Fruit fly (Drosophila melanogaster) whole organism, wandering third instar larva: ENCODE data around the gene CG18081.

Source experiments
- Abd-B ChIP-seq: fragments of >200 bp; optimal IDR thresholded peaks from 2 replicates; lab custom pipeline; 2017; ENCODE audit warnings: missing biosample characterization, missing genetic modification characterization
- CG32264 ChIP-seq: fragments of 200-800 bp; sonication (Bioruptor generic); optimal IDR thresholded peaks from 2 replicates; lab custom pipeline; 2016; ENCODE audit warnings: missing biosample characterization, missing genetic modification characterization
- CG9705 ChIP-seq: fragments of 200-800 bp; sonication (Bioruptor generic); optimal IDR thresholded peaks from 2 replicates; lab custom pipeline; 2018; ENCODE audit warnings: missing biosample characterization, mild to moderate bottlenecking, missing genetic modification characterization
- Dfd ChIP-seq: fragments of >200 bp; optimal IDR thresholded peaks from 2 replicates; lab custom pipeline; 2017; ENCODE audit warnings: missing biosample characterization, missing genetic modification characterization
- Dif ChIP-seq: fragments of 200-275, 200-300 bp; sonication (Bioruptor generic); optimal IDR thresholded peaks from 2 replicates; lab custom pipeline; 2018; ENCODE audit warnings: missing biosample characterization, missing genetic modification characterization; ENCODE audit not compliant: partially characterized antibody
- HLH106 ChIP-seq: fragments of 200-800 bp; optimal IDR thresholded peaks from 3 replicates; lab custom pipeline; 2019; ENCODE audit warnings: missing biosample characterization, mild to moderate bottlenecking, missing genetic modification characterization, moderate library complexity
- Hnf4 ChIP-seq: fragments of 200-800 bp; sonication (Bioruptor generic); optimal IDR thresholded peaks from 2 replicates; lab custom pipeline; 2016; ENCODE audit warnings: missing biosample characterization, mild to moderate bottlenecking, missing genetic modification characterization
- Hr78 ChIP-seq: fragments of >200 bp; optimal IDR thresholded peaks from 2 replicates; lab custom pipeline; 2017; ENCODE audit warnings: missing biosample characterization, missing genetic modification characterization
- Jra ChIP-seq: sonication (Bioruptor generic); optimal IDR thresholded peaks from 2 replicates; lab custom pipeline; 2016; ENCODE audit warnings: missing biosample characterization, missing genetic modification characterization
- Mio ChIP-seq: sonication (Bioruptor generic); optimal IDR thresholded peaks from 2 replicates; lab custom pipeline; 2016; ENCODE audit warnings: missing biosample characterization, missing genetic modification characterization
- Myc ChIP-seq: fragments of >200 bp; optimal IDR thresholded peaks from 2 replicates; lab custom pipeline; 2017
- N ChIP-seq: fragments of >200 bp; optimal IDR thresholded peaks from 2 replicates; lab custom pipeline; 2018; ENCODE audit warnings: missing biosample characterization, missing external identifiers, missing genetic modification characterization
- OdsH ChIP-seq: fragments of 200-800 bp; sonication (Bioruptor generic); optimal IDR thresholded peaks from 2 replicates; lab custom pipeline; 2016; ENCODE audit warnings: missing biosample characterization, mild to moderate bottlenecking, missing genetic modification characterization
- Rel ChIP-seq, 2 experiments: fragments of 200-800 bp; sonication (Bioruptor generic) in 1 of 2; optimal IDR thresholded peaks; 2 replicates in 1 of 2; 3 replicates in 1 of 2; lab custom pipeline; 2016 to 2019; ENCODE audit warnings: mild to moderate bottlenecking in 2 of 2, missing biosample characterization in 2 of 2, missing genetic modification characterization in 2 of 2, moderate library complexity in 1 of 2
- Sp1 ChIP-seq: fragments of 200-800 bp; sonication (Bioruptor generic); optimal IDR thresholded peaks from 3 replicates; lab custom pipeline; 2019; ENCODE audit warnings: missing biosample characterization, mild to moderate bottlenecking, missing genetic modification characterization, moderate library complexity
- Vsx2 ChIP-seq: fragments of 200-300, 225-300 bp; sonication (Bioruptor generic); optimal IDR thresholded peaks from 2 replicates; lab custom pipeline; 2018; ENCODE audit warnings: missing biosample characterization, missing genetic modification characterization; ENCODE audit not compliant: partially characterized antibody
- br ChIP-seq: fragments of 200-800 bp; sonication (Bioruptor generic); optimal IDR thresholded peaks from 2 replicates; lab custom pipeline; 2016; ENCODE audit warnings: missing biosample characterization, missing genetic modification characterization
- brk ChIP-seq: fragments of 200-800 bp; sonication (Bioruptor generic); optimal IDR thresholded peaks from 2 replicates; lab custom pipeline; 2016; ENCODE audit warnings: missing biosample characterization, mild to moderate bottlenecking, missing genetic modification characterization
- dl ChIP-seq, 2 experiments: fragments of 175-275, 200-275 bp in 1 of 2; fragments of 200-275 bp in 1 of 2; sonication (Bioruptor generic); optimal IDR thresholded peaks; lab custom pipeline; 2018; ENCODE audit warnings: mild to moderate bottlenecking in 2 of 2, missing biosample characterization in 2 of 2, missing genetic modification characterization in 2 of 2, moderate library complexity in 2 of 2; ENCODE audit not compliant: partially characterized antibody in 2 of 2, insufficient read depth in 1 of 2
- dmrt93B ChIP-seq: fragments of 200-800 bp; sonication (Bioruptor generic); optimal IDR thresholded peaks from 2 replicates; lab custom pipeline; 2018; ENCODE audit warnings: missing biosample characterization, mild to moderate bottlenecking, missing genetic modification characterization
- dsf ChIP-seq: sonication (Bioruptor generic); optimal IDR thresholded peaks from 2 replicates; lab custom pipeline; 2016; ENCODE audit warnings: missing biosample characterization, missing genetic modification characterization, borderline replicate concordance
- ey ChIP-seq: fragments of 200-800 bp; sonication (Bioruptor generic); optimal IDR thresholded peaks from 2 replicates; lab custom pipeline; 2016; ENCODE audit warnings: missing biosample characterization, missing genetic modification characterization
- fru ChIP-seq: fragments of 200-800 bp; sonication (Bioruptor generic); optimal IDR thresholded peaks from 3 replicates; lab custom pipeline; 2016; ENCODE audit warnings: missing biosample characterization, mild to moderate bottlenecking, missing genetic modification characterization
- h ChIP-seq: fragments of 200-800 bp; sonication (Bioruptor generic); optimal IDR thresholded peaks from 3 replicates; lab custom pipeline; 2016; ENCODE audit warnings: missing biosample characterization, mild to moderate bottlenecking, missing genetic modification characterization
- jim ChIP-seq: fragments of 175-275, 200-325 bp; sonication (Bioruptor generic); optimal IDR thresholded peaks from 2 replicates; lab custom pipeline; 2016; ENCODE audit warnings: missing biosample characterization, mild to moderate bottlenecking, missing genetic modification characterization
- pan ChIP-seq: fragments of >200 bp; optimal IDR thresholded peaks from 2 replicates; lab custom pipeline; 2017
- psq ChIP-seq: fragments of 200-800 bp; sonication (Bioruptor generic); optimal IDR thresholded peaks from 3 replicates; lab custom pipeline; 2017; ENCODE audit warnings: missing biosample characterization, mild to moderate bottlenecking, missing genetic modification characterization, moderate library complexity
- rgr ChIP-seq: fragments of 200-800 bp; sonication (Bioruptor generic); optimal IDR thresholded peaks from 3 replicates; lab custom pipeline; 2016; ENCODE audit warnings: missing biosample characterization, mild to moderate bottlenecking, missing genetic modification characterization
- sage ChIP-seq: fragments of 200-800 bp; sonication (Bioruptor generic); optimal IDR thresholded peaks from 2 replicates; lab custom pipeline; 2016; ENCODE audit warnings: missing biosample characterization, mild to moderate bottlenecking, missing genetic modification characterization
- tai ChIP-seq: sonication (Bioruptor generic); optimal IDR thresholded peaks from 2 replicates; lab custom pipeline; 2016; ENCODE audit warnings: missing biosample characterization, missing genetic modification characterization
- usp ChIP-seq: fragments of >200 bp; optimal IDR thresholded peaks from 2 replicates; lab custom pipeline; 2017; ENCODE audit warnings: missing biosample characterization, missing genetic modification characterization
- woc ChIP-seq: sonication (Bioruptor generic); optimal IDR thresholded peaks from 2 replicates; lab custom pipeline; 2016; ENCODE audit warnings: missing biosample characterization, mild to moderate bottlenecking, missing genetic modification characterization

CG18081 gene

DNA sequence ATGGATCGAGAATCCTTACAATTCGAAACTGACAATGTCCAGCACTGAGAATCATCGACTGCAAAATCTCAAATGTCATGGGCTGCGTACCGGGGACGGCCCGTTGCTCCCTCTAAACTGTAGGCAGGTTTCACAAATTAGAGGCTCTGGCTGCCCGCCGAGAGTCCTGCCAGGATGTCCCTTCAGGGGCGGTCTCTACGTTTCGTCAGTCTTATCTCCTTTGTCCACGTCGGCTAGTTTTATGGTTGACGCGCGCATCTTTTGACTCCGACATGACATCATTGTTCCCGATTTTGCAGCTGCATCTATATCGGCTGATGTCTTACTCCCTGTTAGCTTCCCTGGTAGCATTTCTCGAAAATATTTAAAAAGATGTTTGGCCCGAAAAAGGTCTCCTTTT is 33.1 kb downstream of the CG18081 start:
- TF ChIP-seq fru (GFP tag; lab: Kevin White, UChicago), result no peak
- no peak for TF ChIP-seq jim
- no peak for TF ChIP-seq N (GFP tag; lab: Kevin White, UChicago)
- no peak for TF ChIP-seq br (GFP tag; lab: Kevin White, UChicago)
- TF ChIP-seq dl (GFP tag; optimal IDR thresholded peaks at IDR 0.05; lab: Kevin White, UChicago; ENCODE audit: insufficient read depth in 1 of 2, partially characterized antibody in 2 of 2), result no peak
- no peak for TF ChIP-seq Dfd (GFP tag; lab: Kevin White, UChicago)
- TF ChIP-seq h (GFP tag; lab: Kevin White, UChicago), result no peak
- TF ChIP-seq woc, result no peak
- no peak for TF ChIP-seq tai (GFP tag; lab: Kevin White, UChicago)
- no peak for TF ChIP-seq usp (GFP tag; lab: Kevin White, UChicago)
- TF ChIP-seq Hnf4 (GFP tag; lab: Kevin White, UChicago), result no peak
- TF ChIP-seq rgr (GFP tag; lab: Kevin White, UChicago), result no peak
- no peak for TF ChIP-seq brk (GFP tag; lab: Kevin White, UChicago)
- TF ChIP-seq Abd-B, result no peak
- TF ChIP-seq HLH106 (tag; lab: Kevin White, UChicago), result no peak
- no peak for TF ChIP-seq Mio (GFP tag; lab: Kevin White, UChicago)
- TF ChIP-seq pan (lab: Kevin White, UChicago), result no peak
- TF ChIP-seq, all 38 proteins: peak for 0

DNA sequence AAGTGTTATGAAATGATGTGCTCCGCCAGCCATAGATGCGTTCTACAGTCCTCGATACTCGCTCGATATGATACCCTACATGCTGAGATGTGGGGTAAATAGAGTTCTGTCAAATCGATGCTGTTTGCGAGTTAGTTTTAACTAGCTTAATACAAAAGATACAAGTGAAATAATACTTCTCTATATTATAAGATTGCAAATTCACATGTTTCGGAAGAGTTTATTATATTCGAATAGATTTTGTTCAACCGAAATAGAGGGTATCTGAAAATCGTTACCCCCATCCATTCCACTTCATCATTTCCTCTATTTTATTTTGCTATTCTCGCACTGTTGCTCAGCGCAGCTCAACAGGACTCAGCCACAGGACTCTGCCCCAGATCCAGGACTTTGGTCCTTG is 40.9 kb downstream of the CG18081 start:
- no peak for TF ChIP-seq Hr78 (GFP tag; lab: Kevin White, UChicago)
- no peak for TF ChIP-seq Vsx2 (GFP tag; lab: Kevin White, UChicago)
- TF ChIP-seq pan (lab: Kevin White, UChicago), result no peak
- no peak for TF ChIP-seq N (GFP tag; lab: Kevin White, UChicago)
- no peak for TF ChIP-seq psq
- TF ChIP-seq tai (GFP tag; lab: Kevin White, UChicago), result no peak
- TF ChIP-seq Jra, result no peak
- TF ChIP-seq OdsH (GFP tag; lab: Kevin White, UChicago), result no peak
- TF ChIP-seq Hnf4 (GFP tag; lab: Kevin White, UChicago), result no peak
- TF ChIP-seq br (GFP tag; lab: Kevin White, UChicago), result no peak
- TF ChIP-seq CG9705 (GFP tag; lab: Kevin White, UChicago), result no peak
- no peak for TF ChIP-seq Dif (GFP tag; lab: Kevin White, UChicago)
- TF ChIP-seq Abd-B, result no peak
- no peak for TF ChIP-seq usp (GFP tag; lab: Kevin White, UChicago)
- TF ChIP-seq Dfd (GFP tag; lab: Kevin White, UChicago), result no peak
- TF ChIP-seq rgr (GFP tag; lab: Kevin White, UChicago), result no peak
- no peak for TF ChIP-seq Myc (lab: Kevin White, UChicago)
- no peak for TF ChIP-seq brk (GFP tag; lab: Kevin White, UChicago)
- TF ChIP-seq dsf (GFP tag; lab: Kevin White, UChicago), result no peak

DNA sequence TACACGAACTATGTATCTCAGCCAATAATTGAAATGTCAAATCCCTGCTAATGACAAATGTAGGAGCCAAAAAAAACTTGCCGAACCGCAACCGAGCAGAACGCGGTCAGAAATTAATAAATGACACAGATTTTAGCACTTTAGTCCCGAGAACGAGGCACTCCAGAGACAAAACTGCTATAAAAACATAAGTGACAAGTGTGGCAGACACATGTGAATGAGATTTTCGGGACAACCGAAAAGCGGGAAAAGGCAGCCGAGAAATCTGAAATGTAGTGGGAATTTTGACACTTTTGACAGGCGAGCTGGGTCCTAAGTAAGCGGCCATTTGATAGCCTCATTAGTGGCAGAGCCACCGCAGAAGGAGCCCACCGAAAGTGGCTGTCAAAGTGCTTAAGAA is 44.1 kb downstream of the CG18081 start:
- TF ChIP-seq Vsx2 (GFP tag; lab: Kevin White, UChicago) (no peak), dsf (GFP tag; lab: Kevin White, UChicago) (no peak), Sp1 (GFP tag; lab: Kevin White, UChicago) (no peak), CG32264 (GFP tag; lab: Kevin White, UChicago) (no peak), sage (GFP tag; lab: Kevin White, UChicago) (no peak), ey (GFP tag; lab: Kevin White, UChicago) (no peak), h (GFP tag; lab: Kevin White, UChicago) (no peak), fru (GFP tag; lab: Kevin White, UChicago) (no peak), CG9705 (GFP tag; lab: Kevin White, UChicago) (no peak), Rel (GFP tag; optimal IDR thresholded peaks at IDR 0.05; lab: Kevin White, UChicago) (no peak), Rel (tag; optimal IDR thresholded peaks at IDR 0.05; lab: Kevin White, UChicago) (no peak), rgr (GFP tag; lab: Kevin White, UChicago) (no peak)

DNA sequence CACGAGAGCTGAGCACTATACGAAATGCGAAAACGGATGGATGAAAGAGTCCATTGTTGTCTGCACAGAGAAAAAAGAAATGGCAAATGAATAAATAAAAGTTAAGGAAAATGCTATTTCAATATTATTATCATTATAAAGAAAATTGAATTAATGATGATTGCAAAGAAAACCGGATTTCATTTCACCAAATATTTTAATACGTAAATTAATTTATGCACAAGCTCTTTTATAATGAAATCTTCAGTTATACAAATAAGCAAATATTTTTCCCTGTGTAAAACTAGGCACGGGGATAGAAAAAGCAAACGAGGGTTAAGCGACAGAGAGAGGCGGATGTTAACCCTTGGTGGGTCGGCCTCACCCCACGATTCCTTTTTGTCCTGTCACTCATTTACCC is 47.8 kb downstream of the CG18081 start:
- TF ChIP-seq Dfd (GFP tag; lab: Kevin White, UChicago) (no peak), psq (no peak), pan (lab: Kevin White, UChicago) (no peak), dmrt93B (GFP tag; lab: Kevin White, UChicago) (no peak), Dif (GFP tag; lab: Kevin White, UChicago) (no peak), Jra (no peak)
